Worm (Caenorhabditis elegans): ENCODE results near the gene F41C3.1.

F41C3.1 gene

ce11 chrII:4791272-4791671, 39.2 kb downstream of the F41C3.1 start, which contains the start of gene F26G1.1 (continued):
- TF ChIP-seq saeg-2 (GFP tag; IDR thresholded peaks at IDR 0.05) (no peak), zfp-2 (tag; optimal IDR thresholded peaks at IDR 0.05) (no peak), lin-29 (GFP tag; IDR thresholded peaks at IDR 0.05) (no peak), vab-7 (GFP tag; IDR thresholded peaks at IDR 0.05) (0 out of 2 replicates have a peak, but pooled peaks have one; percentile 9), daf-12 (tag; optimal IDR thresholded peaks at IDR 0.05) (no peak), nhr-102 (tag; optimal IDR thresholded peaks at IDR 0.05) (peak; percentile 36), hif-1 (tag; optimal IDR thresholded peaks at IDR 0.05) (peak in 1 of 2 experiments; percentile 87), snpc-4 (tag; optimal IDR thresholded peaks at IDR 0.05) (no peak), mes-2 (tag; optimal IDR thresholded peaks at IDR 0.05; ENCODE audit: poor library complexity, severe bottlenecking) (peak; percentile 98), nhr-28 (tag; optimal IDR thresholded peaks at IDR 0.05) (no peak), ztf-11 (tag; optimal IDR thresholded peaks at IDR 0.05) (no peak), F10B5.3 (tag; optimal IDR thresholded peaks at IDR 0.05) (no peak), dmd-6 (GFP tag; IDR thresholded peaks at IDR 0.05) (peak; percentile 59), hmg-1.1 (GFP tag; IDR thresholded peaks at IDR 0.05) (no peak), nhr-25 (tag; optimal IDR thresholded peaks at IDR 0.05; ENCODE audit: borderline replicate concordance, insufficient read depth) (no peak), zip-2 (tag; optimal IDR thresholded peaks at IDR 0.05) (no peak), hlh-11 (tag; optimal IDR thresholded peaks at IDR 0.05) (no peak), jun-1 (tag; optimal IDR thresholded peaks at IDR 0.05) (no peak), arid-1 (GFP tag; conservative IDR thresholded peaks at IDR 0.05) (no peak), mxl-2 (GFP tag; conservative IDR thresholded peaks at IDR 0.05) (no peak), D1046.2 (GFP tag; IDR thresholded peaks at IDR 0.05) (no peak), ztf-7 (tag; optimal IDR thresholded peaks at IDR 0.05) (no peak), T26A8.4 (GFP tag; IDR thresholded peaks at IDR 0.05) (no peak), dve-1 (tag; optimal IDR thresholded peaks at IDR 0.05; ENCODE audit: insufficient read depth) (no peak), Y75B8A.6 (GFP tag; IDR thresholded peaks at IDR 0.05) (no peak), ces-1 (GFP tag; optimal IDR thresholded peaks at IDR 0.05) (no peak), ama-1 (optimal IDR thresholded peaks at IDR 0.05) (no peak), daf-8 (GFP tag; IDR thresholded peaks at IDR 0.05) (no peak), nhr-42 (GFP tag; IDR thresholded peaks at IDR 0.05) (no peak), lir-3 (tag; optimal IDR thresholded peaks at IDR 0.05) (no peak), cey-2 (tag; optimal IDR thresholded peaks at IDR 0.05; ENCODE audit: borderline replicate concordance, insufficient read depth) (no peak), nhr-11 (tag; optimal IDR thresholded peaks at IDR 0.05) (no peak), egl-43 (GFP tag; IDR thresholded peaks at IDR 0.05) (no peak), lin-15B (tag; optimal IDR thresholded peaks at IDR 0.05) (no peak), F44E2.7 (GFP tag; IDR thresholded peaks at IDR 0.05) (no peak), ceh-28 (tag; optimal IDR thresholded peaks at IDR 0.05) (no peak), nhr-48 (tag; optimal IDR thresholded peaks at IDR 0.05) (no peak), ctbp-1 (GFP tag; IDR thresholded peaks at IDR 0.05) (no peak), F49E8.2 (tag; optimal IDR thresholded peaks at IDR 0.05; ENCODE audit: borderline replicate concordance) (peak; percentile 33), Y105C5A.15 (GFP tag; IDR thresholded peaks at IDR 0.05) (no peak), unc-39 (tag; optimal IDR thresholded peaks at IDR 0.05) (no peak), mep-1 (tag; optimal IDR thresholded peaks at IDR 0.05) (no peak), tra-1 (GFP tag; IDR thresholded peaks at IDR 0.05) (no peak), Y48G9A.11 (GFP tag; IDR thresholded peaks at IDR 0.05) (peak; percentile 91), duxl-1 (tag; optimal IDR thresholded peaks at IDR 0.05; ENCODE audit: poor library complexity) (peak; percentile 42), egl-27 (tag; optimal IDR thresholded peaks at IDR 0.05) (no peak), mdt-29 (GFP tag; IDR thresholded peaks at IDR 0.05) (no peak), dmd-8 (GFP tag; IDR thresholded peaks at IDR 0.05) (no peak), hlh-30 (tag; optimal IDR thresholded peaks at IDR 0.05; ENCODE audit: insufficient read depth) (no peak), F26F4.8 (GFP tag; conservative IDR thresholded peaks at IDR 0.05) (no peak), ZK546.5 (tag; optimal IDR thresholded peaks at IDR 0.05) (no peak)

Data from whole organism, L4 larva.